Worm (Caenorhabditis elegans) whole organism, mixed stage, embryonic: Measurements from ENCODE around the gene F43G6.8.

Source experiments
- ces-1 ChIP-seq: fragments of 150-350 bp; optimal IDR thresholded peaks from 2 replicates; lab custom pipeline; 2014; ENCODE audit warnings: missing biosample characterization, missing genetic modification reagents, missing genetic modification characterization
- lin-13 ChIP-seq: fragments of 150-350 bp; optimal IDR thresholded peaks from 2 replicates; lab custom pipeline; 2014; ENCODE audit warnings: missing biosample characterization, missing genetic modification characterization
- lsy-2 ChIP-seq: fragments of 150-350 bp; optimal IDR thresholded peaks from 2 replicates; lab custom pipeline; 2014; ENCODE audit warnings: missing biosample characterization, missing genetic modification characterization
- nhr-237 ChIP-seq: fragments of 150-350 bp; optimal IDR thresholded peaks from 2 replicates; lab custom pipeline; 2014; ENCODE audit warnings: missing biosample characterization, missing genetic modification characterization
- nhr-28 ChIP-seq: fragments of 150-350 bp; optimal IDR thresholded peaks from 2 replicates; lab custom pipeline; 2014; ENCODE audit warnings: missing biosample characterization, missing genetic modification characterization
- nhr-76 ChIP-seq: sonication (generic microtip); optimal IDR thresholded peaks from 2 replicates; lab custom pipeline; 2017; ENCODE audit warnings: missing biosample characterization, missing genetic modification characterization
- pha-4 ChIP-seq: fragments of 150-350 bp; optimal IDR thresholded peaks from 2 replicates; lab custom pipeline; 2018; ENCODE audit warnings: missing biosample characterization, missing genetic modification reagents, missing genetic modification characterization
- snpc-4 ChIP-seq: fragments of 150-350 bp; optimal IDR thresholded peaks from 2 replicates; lab custom pipeline; 2014; ENCODE audit warnings: missing biosample characterization, missing genetic modification characterization
- unc-120 ChIP-seq: sonication (generic microtip); optimal IDR thresholded peaks from 2 replicates; lab custom pipeline; 2017; ENCODE audit warnings: missing genetic modification characterization, missing compliant biosample characterization; ENCODE audit not compliant: poor library complexity, severe bottlenecking
- unc-39 ChIP-seq: fragments of 150-350 bp; optimal IDR thresholded peaks from 2 replicates; lab custom pipeline; 2014; ENCODE audit warnings: missing biosample characterization, missing genetic modification characterization
- unc-62 ChIP-seq: fragments of 150-350 bp; optimal IDR thresholded peaks from 2 replicates; lab custom pipeline; 2014; ENCODE audit warnings: missing biosample characterization, missing genetic modification reagents, missing genetic modification characterization
- ztf-11 ChIP-seq: fragments of 150-350 bp; optimal IDR thresholded peaks from 2 replicates; lab custom pipeline; 2014; ENCODE audit warnings: missing biosample characterization, missing genetic modification characterization

- TF ChIP-seq unc-62 (GFP tag; lab: Kevin White, UChicago), result no peak
- TF ChIP-seq ztf-11 (tag; lab: Kevin White, UChicago), result no peak
- TF ChIP-seq nhr-237, result no peak
- TF ChIP-seq pha-4, result no peak
- TF ChIP-seq unc-120, result no peak
- no peak for TF ChIP-seq ces-1
- TF ChIP-seq snpc-4 (tag; lab: Kevin White, UChicago), result no peak
- TF ChIP-seq unc-39 (tag; lab: Kevin White, UChicago), result no peak
- no peak for TF ChIP-seq lin-13 (tag; lab: Kevin White, UChicago)
- TF ChIP-seq nhr-28 (tag; lab: Kevin White, UChicago), result no peak
- no peak for TF ChIP-seq lsy-2 (tag; lab: Kevin White, UChicago)
- TF ChIP-seq nhr-76 (tag; lab: Kevin White, UChicago), result no peak
These were observed 31.1 kb upstream of the F43G6.8 start for ce11 chrII:11844984-11845383.
